Worm (Caenorhabditis elegans) whole organism, young adult: ENCODE data around the gene unc-22.

Experiments used
- B0035.1 ChIP-seq: sonication (generic microtip); optimal IDR thresholded peaks from 2 replicates; lab custom pipeline; 2016; ENCODE audit warnings: missing genetic modification characterization, mild to moderate bottlenecking, missing compliant biosample characterization, missing genotype, missing genetic modification reagents
- B0261.1 ChIP-seq: sonication (generic microtip); optimal IDR thresholded peaks from 2 replicates; lab custom pipeline; 2016; ENCODE audit warnings: mild to moderate bottlenecking, missing genetic modification characterization, moderate library complexity, missing compliant biosample characterization
- B0336.3 ChIP-seq: fragments of 200-800 bp; sonication (Bioruptor generic); IDR thresholded peaks from 2 replicates; pipeline ENCODE4 v1.3.6; 2022; ENCODE audit warnings: missing genetic modification characterization, missing compliant biosample characterization
- Y53G8AR.9 ChIP-seq: fragments of 200-800 bp; sonication (Bioruptor generic); conservative IDR thresholded peaks from 2 replicates; pipeline ENCODE4 v1.3.6; 2022; ENCODE audit warnings: missing genetic modification reagents, missing genetic modification characterization, missing compliant biosample characterization
- ama-1 ChIP-seq, 3 experiments: fragments of 150-350 bp in 1 of 3; sonication (generic microtip) in 2 of 3; optimal IDR thresholded peaks; 2 replicates each; lab custom pipeline; 2014 to 2018; ENCODE audit warnings: missing biosample characterization in 2 of 3, missing genetic modification characterization in 2 of 3, missing genetic modification reagents in 2 of 3
- athp-1 ChIP-seq: sonication (generic microtip); optimal IDR thresholded peaks from 2 replicates; lab custom pipeline; 2017; ENCODE audit warnings: mild to moderate bottlenecking, missing genetic modification characterization, missing compliant biosample characterization
- ccch-3 ChIP-seq: fragments of 200-800 bp; sonication (Bioruptor generic); optimal IDR thresholded peaks from 2 replicates; lab custom pipeline; 2018; ENCODE audit warnings: mild to moderate bottlenecking, missing genetic modification characterization, missing compliant biosample characterization
- egrh-3 ChIP-seq: fragments of 200-800 bp; sonication (Bioruptor generic); IDR thresholded peaks from 2 replicates; pipeline ENCODE4 v1.3.6; 2022; ENCODE audit warnings: missing genetic modification reagents, missing genetic modification characterization, missing compliant biosample characterization
- fkh-3 ChIP-seq: sonication (generic microtip); optimal IDR thresholded peaks from 2 replicates; lab custom pipeline; 2016; ENCODE audit warnings: mild to moderate bottlenecking, missing genetic modification characterization, missing compliant biosample characterization
- pbrm-1 ChIP-seq: fragments of 200-800 bp; sonication (Bioruptor generic); IDR thresholded peaks from 2 replicates; pipeline ENCODE4 v1.3.6; 2022; ENCODE audit warnings: missing genetic modification reagents, missing genetic modification characterization, missing compliant biosample characterization
- sea-2 ChIP-seq: fragments of 200-800 bp; sonication (Bioruptor generic); IDR thresholded peaks from 2 replicates; pipeline ENCODE4 v1.3.6; 2022; ENCODE audit warnings: missing genetic modification characterization, missing compliant biosample characterization
- xnd-1 ChIP-seq: sonication (generic microtip); optimal IDR thresholded peaks from 2 replicates; lab custom pipeline; 2016; ENCODE audit warnings: missing genotype, missing genetic modification reagents, missing genetic modification characterization, missing compliant biosample characterization

ce11 chrIV:12052461-12052860 is 41.7 kb upstream of the unc-22 start:
- TF ChIP-seq pbrm-1 (GFP tag; lab: Robert Waterston, UW) (no peak), B0336.3 (no peak), ama-1 (optimal IDR thresholded peaks at IDR 0.05; lab: Kevin White, UChicago) (no peak), ama-1 (GFP tag; optimal IDR thresholded peaks at IDR 0.05; lab: Kevin White, UChicago) (no peak), B0261.1 (no peak), sea-2 (GFP tag; lab: Robert Waterston, UW) (no peak), Y53G8AR.9 (GFP tag; lab: Robert Waterston, UW) (no peak), ccch-3 (GFP tag; lab: Kevin White, UChicago) (no peak), B0035.1 (tag; lab: Kevin White, UChicago) (no peak), egrh-3 (no peak), athp-1 (no peak), xnd-1 (tag; lab: Kevin White, UChicago) (no peak), fkh-3 (tag; lab: Kevin White, UChicago) (no peak)
